Worm (Caenorhabditis elegans) whole organism, L4 larva: Measurements from ENCODE around the gene str-165.
A peak's percentile ranks its signal among the peaks of the same experiment; 100 is the strongest.

Experiments
- F37D6.2 ChIP-seq: sonication (generic microtip); optimal IDR thresholded peaks from 2 replicates; lab custom pipeline; 2016; ENCODE audit warnings: mild to moderate bottlenecking, missing genetic modification characterization, missing compliant biosample characterization
- R02D3.7 ChIP-seq: fragments of 150-350 bp; sonication (generic microtip); optimal IDR thresholded peaks from 3 replicates; lab custom pipeline; 2014; ENCODE audit warnings: missing biosample characterization, missing genetic modification characterization
- T26A8.4 ChIP-seq: fragments of 200-800 bp; sonication (Bioruptor generic); IDR thresholded peaks from 2 replicates; pipeline ENCODE4 v1.3.6; 2022; ENCODE audit warnings: missing genetic modification characterization, missing compliant biosample characterization
- Y105C5A.15 ChIP-seq: fragments of 200-800 bp; sonication (Bioruptor generic); IDR thresholded peaks from 2 replicates; pipeline ENCODE4 v1.3.6; 2022; ENCODE audit warnings: missing genetic modification characterization, missing compliant biosample characterization
- Y48G9A.11 ChIP-seq: fragments of 200-800 bp; sonication (Bioruptor generic); IDR thresholded peaks from 2 replicates; pipeline ENCODE4 v1.3.6; 2022; ENCODE audit warnings: missing genetic modification reagents, missing genetic modification characterization, missing compliant biosample characterization
- Y5F2A.4 ChIP-seq: fragments of 200-800 bp; sonication (Bioruptor generic); optimal IDR thresholded peaks from 2 replicates; lab custom pipeline; 2018; ENCODE audit warnings: mild to moderate bottlenecking, missing genetic modification characterization, missing compliant biosample characterization
- Y75B8A.6 ChIP-seq: fragments of 200-800 bp; sonication (Bioruptor generic); IDR thresholded peaks from 2 replicates; pipeline ENCODE4 v1.3.6; 2022; ENCODE audit warnings: missing genetic modification reagents, missing genetic modification characterization, missing compliant biosample characterization
- ZK337.2 ChIP-seq: fragments of 200-800 bp; sonication (Bioruptor generic); IDR thresholded peaks from 2 replicates; pipeline ENCODE4 v1.3.6; 2022; ENCODE audit warnings: missing genetic modification reagents, missing genetic modification characterization, missing compliant biosample characterization
- ZK546.5 ChIP-seq, 2 experiments: sonication (generic microtip); optimal IDR thresholded peaks; 2 replicates each; lab custom pipeline; 2017; ENCODE audit warnings: missing biosample characterization in 2 of 2, missing genetic modification characterization in 2 of 2
- aha-1 ChIP-seq: fragments of 150-350 bp; peaks from one replicate; lab custom pipeline; 2014; ENCODE audit warnings: missing biosample characterization, missing genetic modification characterization
- aly-2 ChIP-seq: sonication (generic microtip); optimal IDR thresholded peaks from 2 replicates; lab custom pipeline; 2018; ENCODE audit warnings: missing biosample characterization, missing genetic modification characterization
- arid-1 ChIP-seq: fragments of 200-800 bp; sonication (Bioruptor generic); conservative IDR thresholded peaks from 2 replicates; pipeline ENCODE4 v1.3.6; 2022; ENCODE audit warnings: missing genetic modification reagents, missing genetic modification characterization, missing compliant biosample characterization
- ceh-20 ChIP-seq: fragments of 200-800 bp; sonication (Bioruptor generic); IDR thresholded peaks from 2 replicates; pipeline ENCODE4 v1.3.6; 2022; ENCODE audit warnings: missing genetic modification reagents, missing genetic modification characterization, missing compliant biosample characterization
- ceh-28 ChIP-seq: fragments of 150-350 bp; optimal IDR thresholded peaks from 2 replicates; lab custom pipeline; 2014; ENCODE audit warnings: missing biosample characterization, missing genetic modification reagents, missing genetic modification characterization
- ceh-32 ChIP-seq: sonication (generic microtip); optimal IDR thresholded peaks from 2 replicates; lab custom pipeline; 2016; ENCODE audit warnings: mild to moderate bottlenecking, missing genetic modification characterization, missing compliant biosample characterization; ENCODE audit not compliant: poor library complexity
- ceh-44 ChIP-seq: fragments of 200-800 bp; sonication (Bioruptor generic); IDR thresholded peaks from 2 replicates; pipeline ENCODE4 v1.3.6; 2022; ENCODE audit warnings: missing genetic modification reagents, missing genetic modification characterization, missing compliant biosample characterization
- ceh-62 ChIP-seq: sonication (generic microtip); optimal IDR thresholded peaks from 2 replicates; lab custom pipeline; 2017; ENCODE audit warnings: missing biosample characterization, missing genetic modification characterization
- ces-1 ChIP-seq: fragments of 150-350 bp; sonication (generic microtip); optimal IDR thresholded peaks from 4 replicates; lab custom pipeline; 2014; ENCODE audit warnings: missing biosample characterization, missing genetic modification reagents, missing genetic modification characterization
- cey-2 ChIP-seq: sonication (generic microtip); optimal IDR thresholded peaks from 3 replicates; lab custom pipeline; 2017; ENCODE audit warnings: missing genetic modification characterization, mild to moderate bottlenecking, missing compliant biosample characterization, antibody characterized with exemption, borderline replicate concordance; ENCODE audit not compliant: insufficient read depth
- ctbp-1 ChIP-seq: fragments of 200-800 bp; sonication (Bioruptor generic); IDR thresholded peaks from 2 replicates; pipeline ENCODE4 v1.3.6; 2022; ENCODE audit warnings: missing genetic modification reagents, missing genetic modification characterization, missing compliant biosample characterization
- dmd-8 ChIP-seq: fragments of 200-800 bp; sonication (Bioruptor generic); IDR thresholded peaks from 2 replicates; pipeline ENCODE4 v1.3.6; 2022; ENCODE audit warnings: missing genetic modification characterization, missing compliant biosample characterization
- duxl-1 ChIP-seq: sonication (generic microtip); optimal IDR thresholded peaks from 2 replicates; lab custom pipeline; 2016; ENCODE audit warnings: mild to moderate bottlenecking, missing genetic modification characterization, moderate library complexity, missing compliant biosample characterization; ENCODE audit not compliant: poor library complexity
- dve-1 ChIP-seq: sonication (generic microtip); optimal IDR thresholded peaks from 2 replicates; lab custom pipeline; 2017; ENCODE audit warnings: antibody characterized with exemption, mild to moderate bottlenecking, missing genetic modification characterization, missing compliant biosample characterization; ENCODE audit not compliant: insufficient read depth
- egl-27 ChIP-seq: sonication (generic microtip); optimal IDR thresholded peaks from 3 replicates; lab custom pipeline; 2017; ENCODE audit warnings: missing biosample characterization, missing genetic modification reagents, missing genetic modification characterization
- fkh-10 ChIP-seq: fragments of 150-350 bp; optimal IDR thresholded peaks from 2 replicates; lab custom pipeline; 2014; ENCODE audit warnings: missing biosample characterization, missing genetic modification reagents, missing genetic modification characterization
- hif-1 ChIP-seq, 2 experiments: sonication (generic microtip); optimal IDR thresholded peaks; 2 replicates each; lab custom pipeline; 2016 to 2017; ENCODE audit warnings: missing compliant biosample characterization in 2 of 2, missing genetic modification characterization in 2 of 2, missing genetic modification reagents in 2 of 2, missing genotype in 2 of 2, mild to moderate bottlenecking in 1 of 2
- hlh-11 ChIP-seq: fragments of 200-800 bp; sonication (Bioruptor generic); optimal IDR thresholded peaks from 2 replicates; lab custom pipeline; 2018; ENCODE audit warnings: mild to moderate bottlenecking, missing genetic modification characterization, missing compliant biosample characterization
- hlh-30 ChIP-seq: sonication (generic microtip); optimal IDR thresholded peaks from 2 replicates; lab custom pipeline; 2017; ENCODE audit warnings: antibody characterized with exemption, mild to moderate bottlenecking, missing genetic modification characterization, missing compliant biosample characterization; ENCODE audit not compliant: insufficient read depth
- jun-1 ChIP-seq: fragments of 150-350 bp; optimal IDR thresholded peaks from 2 replicates; lab custom pipeline; 2014; ENCODE audit warnings: missing biosample characterization, missing genetic modification reagents, missing genetic modification characterization
- lin-1 ChIP-seq: fragments of 200-800 bp; sonication (Bioruptor generic); IDR thresholded peaks from 2 replicates; pipeline ENCODE4 v1.3.6; 2022; ENCODE audit warnings: missing genetic modification reagents, missing genetic modification characterization, missing compliant biosample characterization
- lin-13 ChIP-seq: fragments of 150-350 bp; optimal IDR thresholded peaks from 2 replicates; lab custom pipeline; 2014; ENCODE audit warnings: missing biosample characterization, missing genetic modification reagents, missing genetic modification characterization
- lin-15B ChIP-seq: fragments of 150-350 bp; sonication (generic microtip); optimal IDR thresholded peaks from 3 replicates; lab custom pipeline; 2014; ENCODE audit warnings: missing biosample characterization, missing genetic modification characterization
- lin-29 ChIP-seq: fragments of 200-800 bp; sonication (Bioruptor generic); IDR thresholded peaks from 2 replicates; pipeline ENCODE4 v1.3.6; 2022; ENCODE audit warnings: missing genetic modification reagents, missing genetic modification characterization, missing compliant biosample characterization
- lir-3 ChIP-seq: sonication (generic microtip); optimal IDR thresholded peaks from 2 replicates; lab custom pipeline; 2016; ENCODE audit warnings: mild to moderate bottlenecking, missing genetic modification characterization, missing compliant biosample characterization
- madf-9 ChIP-seq: fragments of 200-800 bp; sonication (Bioruptor generic); conservative IDR thresholded peaks from 2 replicates; pipeline ENCODE4 v1.3.6; 2022; ENCODE audit warnings: missing genetic modification reagents, missing genetic modification characterization, missing compliant biosample characterization
- mep-1 ChIP-seq: fragments of 150-350 bp; sonication (generic microtip); optimal IDR thresholded peaks from 3 replicates; lab custom pipeline; 2014; ENCODE audit warnings: missing biosample characterization, missing genetic modification characterization
- mxl-2 ChIP-seq: fragments of 200-800 bp; sonication (Bioruptor generic); conservative IDR thresholded peaks from 2 replicates; pipeline ENCODE4 v1.3.6; 2022; ENCODE audit warnings: missing genetic modification reagents, missing genetic modification characterization, missing compliant biosample characterization
- nhr-11 ChIP-seq: fragments of 150-350 bp; optimal IDR thresholded peaks from 2 replicates; lab custom pipeline; 2014; ENCODE audit warnings: missing biosample characterization, missing genetic modification characterization
- nhr-28 ChIP-seq: fragments of 150-350 bp; optimal IDR thresholded peaks from 2 replicates; lab custom pipeline; 2014; ENCODE audit warnings: missing biosample characterization, missing genetic modification characterization
- nhr-41 ChIP-seq: fragments of 200-800 bp; sonication (Bioruptor generic); IDR thresholded peaks from 2 replicates; pipeline ENCODE4 v1.3.6; 2022; ENCODE audit warnings: missing genetic modification reagents, missing genetic modification characterization, missing compliant biosample characterization
- nhr-42 ChIP-seq: fragments of 200-800 bp; sonication (Bioruptor generic); IDR thresholded peaks from 2 replicates; pipeline ENCODE4 v1.3.6; 2022; ENCODE audit warnings: missing genetic modification characterization, missing compliant biosample characterization
- nhr-48 ChIP-seq: sonication (generic microtip); optimal IDR thresholded peaks from 2 replicates; lab custom pipeline; 2016; ENCODE audit warnings: mild to moderate bottlenecking, missing genetic modification characterization, missing compliant biosample characterization
- nhr-6 ChIP-seq: fragments of 150-350 bp; optimal IDR thresholded peaks from 2 replicates; lab custom pipeline; 2014; ENCODE audit warnings: missing biosample characterization, missing genetic modification characterization
- saeg-2 ChIP-seq: fragments of 200-800 bp; sonication (Bioruptor generic); IDR thresholded peaks from 2 replicates; pipeline ENCODE4 v1.3.6; 2022; ENCODE audit warnings: missing genetic modification reagents, missing genetic modification characterization, missing compliant biosample characterization
- skn-1 ChIP-seq: fragments of 150-350 bp; optimal IDR thresholded peaks from 2 replicates; lab custom pipeline; 2014; ENCODE audit warnings: missing biosample characterization, missing genetic modification characterization
- tra-1 ChIP-seq: fragments of 200-800 bp; sonication (Bioruptor generic); IDR thresholded peaks from 2 replicates; pipeline ENCODE4 v1.3.6; 2022; ENCODE audit warnings: missing genetic modification reagents, missing genetic modification characterization, missing compliant biosample characterization
- unc-130 ChIP-seq: sonication (generic microtip); optimal IDR thresholded peaks from 2 replicates; lab custom pipeline; 2016; ENCODE audit warnings: missing genetic modification reagents, missing genetic modification characterization, missing compliant biosample characterization
- unc-39 ChIP-seq: sonication (generic microtip); optimal IDR thresholded peaks from 2 replicates; lab custom pipeline; 2017; ENCODE audit warnings: missing biosample characterization, missing genetic modification characterization
- zfp-2 ChIP-seq: sonication (generic microtip); optimal IDR thresholded peaks from 2 replicates; lab custom pipeline; 2016; ENCODE audit warnings: mild to moderate bottlenecking, missing genetic modification characterization, missing compliant biosample characterization
- zfp-3 ChIP-seq: fragments of 200-800 bp; sonication (Bioruptor generic); conservative IDR thresholded peaks from 2 replicates; pipeline ENCODE4 v1.3.6; 2022; ENCODE audit warnings: missing genetic modification reagents, missing genetic modification characterization, missing compliant biosample characterization
- ztf-11 ChIP-seq: fragments of 150-350 bp; optimal IDR thresholded peaks from 2 replicates; lab custom pipeline; 2014; ENCODE audit warnings: missing biosample characterization, missing genetic modification characterization
- ztf-7 ChIP-seq: fragments of 150-350 bp; optimal IDR thresholded peaks from 2 replicates; lab custom pipeline; 2014; ENCODE audit warnings: missing biosample characterization, missing genetic modification characterization

The str-165 gene

DNA sequence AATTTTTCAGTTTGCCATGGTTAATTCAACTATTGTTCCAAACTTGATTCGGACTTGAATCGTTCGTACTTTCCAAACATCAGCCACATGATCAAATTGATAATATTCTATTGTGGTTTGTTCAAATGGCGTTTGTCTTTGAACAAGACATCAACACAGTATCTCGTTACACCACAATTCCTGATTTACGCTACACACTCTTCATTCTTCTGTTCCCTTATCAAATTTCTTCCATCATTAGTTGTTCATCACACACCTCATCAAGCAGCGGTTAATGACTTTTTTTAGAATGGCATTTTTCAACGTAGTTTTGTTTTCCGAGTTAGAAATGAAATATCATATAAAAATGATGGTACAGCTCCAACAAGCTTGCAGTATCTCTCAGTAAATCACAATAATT, 47.3 kb downstream of the str-165 start (continued):
- TF ChIP-seq lin-13 (GFP tag; lab: Kevin White, UChicago) (peak; percentile 7), cey-2 (tag; lab: Kevin White, UChicago) (no peak), ceh-28 (tag; lab: Kevin White, UChicago) (no peak), lin-15B (tag; lab: Kevin White, UChicago) (no peak), R02D3.7 (tag; lab: Kevin White, UChicago) (no peak), hlh-30 (tag; lab: Kevin White, UChicago) (peak; percentile 67), nhr-41 (GFP tag; lab: Robert Waterston, UW) (no peak), zfp-2 (no peak), aha-1 (tag; lab: Kevin White, UChicago) (no peak), ceh-32 (tag; lab: Kevin White, UChicago) (no peak), ceh-44 (GFP tag; lab: Robert Waterston, UW) (no peak), lin-29 (GFP tag; lab: Robert Waterston, UW) (no peak), ZK546.5 (tag; optimal IDR thresholded peaks at IDR 0.05; lab: Kevin White, UChicago) (no peak), nhr-48 (tag; lab: Kevin White, UChicago) (peak; percentile 28), nhr-6 (peak; percentile 70), ZK337.2 (GFP tag; lab: Robert Waterston, UW) (no peak), hif-1 (tag; optimal IDR thresholded peaks at IDR 0.05; lab: Kevin White, UChicago) (no peak), duxl-1 (tag; lab: Kevin White, UChicago) (no peak), Y5F2A.4 (no peak), fkh-10 (GFP tag; lab: Kevin White, UChicago) (no peak), zfp-3 (GFP tag; lab: Robert Waterston, UW) (no peak), ces-1 (GFP tag; lab: Kevin White, UChicago) (no peak), arid-1 (GFP tag; lab: Robert Waterston, UW) (no peak), dve-1 (peak; percentile 88), hlh-11 (tag; lab: Kevin White, UChicago) (peak; percentile 80), nhr-42 (no peak), lin-1 (GFP tag; lab: Robert Waterston, UW) (no peak), T26A8.4 (GFP tag; lab: Robert Waterston, UW) (no peak), lir-3 (tag; lab: Kevin White, UChicago) (no peak), tra-1 (GFP tag; lab: Robert Waterston, UW) (no peak), mxl-2 (GFP tag; lab: Robert Waterston, UW) (no peak), egl-27 (tag; lab: Kevin White, UChicago) (no peak), mep-1 (tag; lab: Kevin White, UChicago) (no peak), Y48G9A.11 (GFP tag; lab: Robert Waterston, UW) (no peak), Y75B8A.6 (GFP tag; lab: Robert Waterston, UW) (no peak), jun-1 (tag; lab: Kevin White, UChicago) (no peak), ctbp-1 (GFP tag; lab: Robert Waterston, UW) (no peak), nhr-28 (tag; lab: Kevin White, UChicago) (peak; percentile 95), ztf-7 (tag; lab: Kevin White, UChicago) (no peak), saeg-2 (GFP tag; lab: Robert Waterston, UW) (no peak), unc-130 (no peak), skn-1 (tag; lab: Kevin White, UChicago) (no peak), ceh-62 (tag; lab: Kevin White, UChicago) (no peak), Y105C5A.15 (GFP tag; lab: Robert Waterston, UW) (no peak), unc-39 (tag; lab: Kevin White, UChicago) (no peak), aly-2 (no peak), dmd-8 (GFP tag; lab: Robert Waterston, UW) (no peak), madf-9 (GFP tag; lab: Robert Waterston, UW) (no peak), nhr-11 (tag; lab: Kevin White, UChicago) (no peak), ztf-11 (tag; lab: Kevin White, UChicago) (no peak), ceh-20 (GFP tag; lab: Robert Waterston, UW) (peak; percentile 12; the same call in 1 of the 2 replicates), F37D6.2 (tag; lab: Kevin White, UChicago) (no peak)
